Fruit fly (Drosophila melanogaster) whole organism, embryonic: Measurements from ENCODE around the gene CG5861.
A peak's percentile ranks its signal among the peaks of the same experiment; 100 is the strongest.

ENCODE experiments used
- Aef1 ChIP-seq: fragments of 200-800 bp; sonication (Bioruptor generic); IDR thresholded peaks from 3 replicates; pipeline ENCODE4 v1.3.6; 2022; ENCODE audit warnings: missing biosample characterization, missing genetic modification characterization
- BtbVII ChIP-seq: fragments of 200-800 bp; sonication (Bioruptor generic); optimal IDR thresholded peaks from 3 replicates; lab custom pipeline; 2017; ENCODE audit warnings: missing biosample characterization, mild to moderate bottlenecking, missing genetic modification characterization
- CG10274 ChIP-seq: fragments of 200-800 bp; sonication (Bioruptor generic); optimal IDR thresholded peaks from 3 replicates; lab custom pipeline; 2017; ENCODE audit warnings: missing biosample characterization, mild to moderate bottlenecking, missing genetic modification characterization
- CG10366 ChIP-seq: fragments of 200-800 bp; sonication (Bioruptor generic); IDR thresholded peaks from 2 replicates; pipeline ENCODE4 v1.3.6; 2022; ENCODE audit warnings: missing biosample characterization, missing genetic modification characterization
- CG11504 ChIP-seq: fragments of 200-800 bp; sonication (Bioruptor generic); optimal IDR thresholded peaks from 3 replicates; lab custom pipeline; 2019; ENCODE audit warnings: missing biosample characterization, mild to moderate bottlenecking, missing genetic modification characterization, moderate library complexity
- CG11695 ChIP-seq: fragments of 200-800 bp; sonication (Bioruptor generic); IDR thresholded peaks from 3 replicates; pipeline ENCODE4 v1.3.6; 2022; ENCODE audit warnings: missing biosample characterization, missing genetic modification characterization
- CG12236 ChIP-seq: fragments of 200-800 bp; sonication (Bioruptor generic); optimal IDR thresholded peaks from 2 replicates; lab custom pipeline; 2016; ENCODE audit warnings: missing biosample characterization, missing genetic modification characterization
- CG12391 ChIP-seq: fragments of 200-800 bp; sonication (Bioruptor generic); optimal IDR thresholded peaks from 3 replicates; lab custom pipeline; 2018; ENCODE audit warnings: missing biosample characterization, mild to moderate bottlenecking, missing genetic modification characterization, moderate library complexity
- CG13775 ChIP-seq: fragments of 200-800 bp; sonication (Bioruptor generic); optimal IDR thresholded peaks from 3 replicates; lab custom pipeline; 2017; ENCODE audit warnings: missing biosample characterization, mild to moderate bottlenecking, missing genetic modification characterization
- CG17359 ChIP-seq: fragments of 200-800 bp; sonication (Bioruptor generic); optimal IDR thresholded peaks from 3 replicates; lab custom pipeline; 2018; ENCODE audit warnings: missing biosample characterization, mild to moderate bottlenecking, missing genetic modification characterization, moderate library complexity
- CG17361 ChIP-seq: fragments of 200-800 bp; sonication (Bioruptor generic); IDR thresholded peaks from 3 replicates; pipeline ENCODE4 v1.3.6; 2022; ENCODE audit warnings: missing biosample characterization, missing genetic modification characterization
- CG18011 ChIP-seq: fragments of 200-800 bp; sonication (Bioruptor generic); optimal IDR thresholded peaks from 2 replicates; lab custom pipeline; 2017; ENCODE audit warnings: missing biosample characterization, missing genetic modification characterization, mild to moderate bottlenecking, moderate library complexity, missing genotype
- CG42726 ChIP-seq: fragments of 200-800 bp; sonication (Bioruptor generic); IDR thresholded peaks from 2 replicates; pipeline ENCODE4 v1.3.6; 2022; ENCODE audit warnings: missing biosample characterization, missing genetic modification characterization; ENCODE audit not compliant: partially characterized antibody
- CG4282 ChIP-seq: fragments of 200-800 bp; sonication (Bioruptor generic); optimal IDR thresholded peaks from 2 replicates; lab custom pipeline; 2016; ENCODE audit warnings: missing biosample characterization, missing genetic modification characterization
- CG7372 ChIP-seq: fragments of 200-800 bp; sonication (Bioruptor generic); IDR thresholded peaks from 2 replicates; pipeline ENCODE4 v1.3.6; 2022; ENCODE audit warnings: missing biosample characterization, missing genetic modification characterization
- CG7839 ChIP-seq: fragments of 200-800 bp; sonication (Bioruptor generic); optimal IDR thresholded peaks from 3 replicates; lab custom pipeline; 2018; ENCODE audit warnings: missing biosample characterization, mild to moderate bottlenecking, missing genetic modification characterization, moderate library complexity
- CG9437 ChIP-seq: fragments of 200-800 bp; sonication (Bioruptor generic); optimal IDR thresholded peaks from 2 replicates; lab custom pipeline; 2018; ENCODE audit warnings: missing biosample characterization, mild to moderate bottlenecking, missing genetic modification characterization
- E2f1 ChIP-seq: fragments of 200-800 bp; sonication (Bioruptor generic); IDR thresholded peaks from 2 replicates; pipeline ENCODE4 v1.3.6; 2022; ENCODE audit warnings: missing biosample characterization, missing genetic modification characterization
- Elba2 ChIP-seq: fragments of 200-800 bp; sonication (Bioruptor generic); optimal IDR thresholded peaks from 3 replicates; lab custom pipeline; 2016; ENCODE audit warnings: missing biosample characterization, missing genetic modification characterization
- Gsc ChIP-seq: fragments of 200-800 bp; sonication (Bioruptor generic); IDR thresholded peaks from 2 replicates; pipeline ENCODE4 v1.3.6; 2022; ENCODE audit warnings: missing biosample characterization, missing genetic modification characterization
- Hr39 ChIP-seq: fragments of >200 bp; optimal IDR thresholded peaks from 2 replicates; lab custom pipeline; 2017
- Hsf ChIP-seq: fragments of 200-800 bp; sonication (Bioruptor generic); optimal IDR thresholded peaks from 3 replicates; lab custom pipeline; 2016; ENCODE audit warnings: missing biosample characterization, missing genetic modification characterization
- Lhr ChIP-seq: fragments of 200-800 bp; sonication (Bioruptor generic); optimal IDR thresholded peaks from 3 replicates; lab custom pipeline; 2017; ENCODE audit warnings: mild to moderate bottlenecking, missing biosample characterization, missing genetic modification reagents, missing genetic modification characterization
- Meics ChIP-seq: fragments of 200-800 bp; sonication (Bioruptor generic); optimal IDR thresholded peaks from 2 replicates; lab custom pipeline; 2017; ENCODE audit warnings: missing biosample characterization, mild to moderate bottlenecking, missing genetic modification characterization
- Mrtf ChIP-seq: fragments of 200-800 bp; sonication (Bioruptor generic); IDR thresholded peaks from 3 replicates; pipeline ENCODE4 v1.3.6; 2022; ENCODE audit warnings: missing biosample characterization, missing genetic modification characterization
- Myb ChIP-seq: fragments of 200-800 bp; sonication (Bioruptor generic); optimal IDR thresholded peaks from 2 replicates; lab custom pipeline; 2016; ENCODE audit warnings: missing biosample characterization, missing genetic modification characterization
- Sox100B ChIP-seq: fragments of 200-800 bp; sonication (Bioruptor generic); optimal IDR thresholded peaks from 3 replicates; lab custom pipeline; 2018; ENCODE audit warnings: missing biosample characterization, mild to moderate bottlenecking, missing genetic modification characterization
- Stat92E ChIP-seq, 3 experiments: fragments of >200 bp in 2 of 3; fragments of 200-800 bp in 1 of 3; sonication (Bioruptor generic) in 1 of 3; optimal IDR thresholded peaks; 2 replicates each; lab custom pipeline; 2017 to 2019; ENCODE audit warnings: missing biosample characterization in 3 of 3, missing genetic modification characterization in 3 of 3, mild to moderate bottlenecking in 1 of 3, moderate library complexity in 1 of 3
- bcd ChIP-seq: fragments of 200-800 bp; sonication (Bioruptor generic); optimal IDR thresholded peaks from 2 replicates; lab custom pipeline; 2017; ENCODE audit warnings: missing biosample characterization, mild to moderate bottlenecking, missing genetic modification characterization
- bsh ChIP-seq, 2 experiments: fragments of 200-800 bp; sonication (Bioruptor generic); optimal IDR thresholded peaks; 2 replicates each; lab custom pipeline; 2017 to 2018; ENCODE audit warnings: mild to moderate bottlenecking in 2 of 2, missing biosample characterization in 2 of 2, missing genetic modification characterization in 2 of 2, moderate library complexity in 1 of 2
- caup ChIP-seq: fragments of 200-800 bp; sonication (Bioruptor generic); optimal IDR thresholded peaks from 3 replicates; lab custom pipeline; 2017; ENCODE audit warnings: missing biosample characterization, mild to moderate bottlenecking, missing genetic modification characterization, moderate library complexity; ENCODE audit not compliant: severe bottlenecking
- cg ChIP-seq: fragments of 200-800 bp; sonication (Bioruptor generic); optimal IDR thresholded peaks from 3 replicates; lab custom pipeline; 2019; ENCODE audit warnings: missing biosample characterization, mild to moderate bottlenecking, missing genetic modification characterization, moderate library complexity
- ci ChIP-seq: fragments of 200-800 bp; sonication (Bioruptor generic); IDR thresholded peaks from 3 replicates; pipeline ENCODE4 v1.3.6; 2022; ENCODE audit warnings: missing biosample characterization, missing genetic modification characterization
- corto ChIP-seq: fragments of 200-800 bp; sonication (Bioruptor generic); optimal IDR thresholded peaks from 2 replicates; lab custom pipeline; 2016; ENCODE audit warnings: missing biosample characterization, mild to moderate bottlenecking, missing genetic modification characterization, moderate library complexity
- danr ChIP-seq: fragments of 200-800 bp; sonication (Bioruptor generic); IDR thresholded peaks from 2 replicates; pipeline ENCODE4 v1.3.6; 2022; ENCODE audit warnings: missing biosample characterization, missing genetic modification characterization
- dpn ChIP-seq, 2 experiments: fragments of 200-800 bp; sonication (Bioruptor generic); optimal IDR thresholded peaks; 3 replicates each; lab custom pipeline; 2016; ENCODE audit warnings: missing biosample characterization in 2 of 2, missing genetic modification characterization in 2 of 2
- eve ChIP-seq, 2 experiments: fragments of >200 bp; optimal IDR thresholded peaks; 2 replicates each; lab custom pipeline; 2017; ENCODE audit warnings: missing biosample characterization in 2 of 2, missing genetic modification characterization in 2 of 2
- grau ChIP-seq: fragments of 200-800 bp; optimal IDR thresholded peaks from 3 replicates; lab custom pipeline; 2019; ENCODE audit warnings: missing biosample characterization, mild to moderate bottlenecking, missing genetic modification characterization, moderate library complexity
- hb ChIP-seq: fragments of 200-800 bp; sonication (Bioruptor generic); IDR thresholded peaks from 3 replicates; pipeline ENCODE4 v1.3.6; 2022; ENCODE audit warnings: missing biosample characterization, missing genetic modification characterization; ENCODE audit not compliant: partially characterized antibody
- jumu ChIP-seq: fragments of 200-800 bp; sonication (Bioruptor generic); optimal IDR thresholded peaks from 3 replicates; lab custom pipeline; 2016; ENCODE audit warnings: missing biosample characterization, missing genetic modification characterization
- klu ChIP-seq: fragments of 200-800 bp; sonication (Bioruptor generic); IDR thresholded peaks from 2 replicates; pipeline ENCODE4 v1.3.6; 2022; ENCODE audit warnings: missing biosample characterization, missing genetic modification characterization
- lilli ChIP-seq: fragments of 200-800 bp; sonication (Bioruptor generic); optimal IDR thresholded peaks from 3 replicates; lab custom pipeline; 2016; ENCODE audit warnings: missing biosample characterization, missing genetic modification characterization
- luna ChIP-seq: fragments of 200-800 bp; sonication (Bioruptor generic); optimal IDR thresholded peaks from 2 replicates; lab custom pipeline; 2016; ENCODE audit warnings: missing biosample characterization, missing genetic modification characterization
- pb ChIP-seq: fragments of 200-800 bp; sonication (Bioruptor generic); optimal IDR thresholded peaks from 3 replicates; lab custom pipeline; 2016; ENCODE audit warnings: missing biosample characterization, missing genetic modification characterization
- phol ChIP-seq: fragments of 200-800 bp; sonication (Bioruptor generic); optimal IDR thresholded peaks from 3 replicates; lab custom pipeline; 2018; ENCODE audit warnings: missing biosample characterization, mild to moderate bottlenecking, missing genetic modification characterization, moderate library complexity
- tap ChIP-seq: fragments of 200-800 bp; optimal IDR thresholded peaks from 3 replicates; lab custom pipeline; 2019; ENCODE audit warnings: missing biosample characterization, mild to moderate bottlenecking, missing genetic modification characterization, moderate library complexity
- tll ChIP-seq, 2 experiments: fragments of 200-800 bp in 1 of 2; fragments of >200 bp in 1 of 2; sonication (Bioruptor generic) in 1 of 2; optimal IDR thresholded peaks; 2 replicates each; lab custom pipeline; 2017 to 2019; ENCODE audit warnings: missing biosample characterization in 2 of 2, missing genetic modification characterization in 2 of 2, mild to moderate bottlenecking in 1 of 2, moderate library complexity in 1 of 2
- unpg ChIP-seq: fragments of 200-800 bp; sonication (Bioruptor generic); optimal IDR thresholded peaks from 3 replicates; lab custom pipeline; 2018; ENCODE audit warnings: missing biosample characterization, mild to moderate bottlenecking, missing genetic modification characterization, moderate library complexity
- vfl ChIP-seq: fragments of 200-800 bp; sonication (Bioruptor generic); optimal IDR thresholded peaks from 2 replicates; lab custom pipeline; 2016; ENCODE audit warnings: missing biosample characterization, missing genetic modification characterization

Gene CG5861

DNA sequence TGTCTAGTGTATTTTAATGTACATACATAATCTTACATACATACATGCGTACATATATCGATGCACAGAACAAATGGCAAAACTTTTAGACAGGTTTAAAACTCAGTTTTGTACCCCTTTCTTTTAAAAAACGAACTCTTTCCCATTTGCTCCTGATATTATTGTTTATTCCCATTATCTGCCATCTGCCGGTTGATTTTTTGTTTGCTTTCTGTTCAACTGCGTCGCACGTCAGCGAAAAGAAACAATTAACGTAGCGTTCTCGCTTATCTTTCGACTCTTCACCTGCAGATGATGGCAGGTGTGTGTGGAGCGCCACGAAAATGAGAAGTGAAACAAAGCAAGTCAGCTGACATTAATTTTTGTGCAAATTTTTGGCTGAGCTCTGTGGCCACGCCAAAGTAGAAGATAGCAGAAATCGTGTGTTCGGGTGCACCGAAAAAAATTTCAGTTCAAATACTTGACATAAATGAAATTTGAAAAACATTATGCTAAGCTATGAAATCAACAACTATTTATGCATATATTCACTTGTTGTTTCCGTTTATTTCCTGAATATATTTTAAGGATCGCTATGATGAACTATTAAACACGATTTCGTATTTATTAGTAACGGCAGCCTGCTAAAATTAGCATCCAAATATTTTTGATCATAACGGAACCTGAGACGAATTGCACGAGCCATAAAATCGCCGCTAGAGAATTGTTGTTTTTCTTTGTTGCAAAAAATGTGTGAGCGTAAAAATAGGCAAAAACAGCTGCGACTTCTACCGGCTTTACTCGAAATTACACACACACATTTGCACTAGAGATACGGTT is 36.2 kb downstream of the CG5861 start (continued):
- TF ChIP-seq CG7839 (tag; lab: Kevin White, UChicago), result peak; percentile 33
- peak; percentile 17 for TF ChIP-seq CG9437 (GFP tag; lab: Kevin White, UChicago)
- TF ChIP-seq bcd, result peak; percentile 46
- no peak for TF ChIP-seq klu (GFP tag; lab: Robert Waterston, UW)
- TF ChIP-seq Aef1, result no peak
- peak in 1 of 2 experiments; percentile 13 for TF ChIP-seq bsh (GFP tag; optimal IDR thresholded peaks at IDR 0.05; lab: Kevin White, UChicago)
- TF ChIP-seq tap, result no peak
- TF ChIP-seq CG17361 (GFP tag; lab: Robert Waterston, UW), result no peak
- peak; percentile 36 for TF ChIP-seq Hsf (GFP tag; lab: Kevin White, UChicago)
- peak; percentile 63 for TF ChIP-seq CG13775 (GFP tag; lab: Kevin White, UChicago)
- TF ChIP-seq CG12391, result peak; percentile 35
- no peak for TF ChIP-seq Lhr (GFP tag; lab: Kevin White, UChicago)
- TF ChIP-seq vfl (GFP tag; lab: Kevin White, UChicago), result no peak
- no peak for TF ChIP-seq pb (GFP tag; lab: Kevin White, UChicago)
- TF ChIP-seq ci, result no peak
- no peak for TF ChIP-seq CG10366
- TF ChIP-seq cg, result no peak
- TF ChIP-seq Sox100B (GFP tag; lab: Kevin White, UChicago), result peak; percentile 37
- peak; percentile 1 for TF ChIP-seq caup (GFP tag; lab: Kevin White, UChicago)
- no peak for TF ChIP-seq Stat92E (GFP tag; optimal IDR thresholded peaks at IDR 0.05; lab: Kevin White, UChicago)
- no peak for TF ChIP-seq CG10274
- peak; percentile 15 for TF ChIP-seq unpg (GFP tag; lab: Kevin White, UChicago)
- TF ChIP-seq grau (tag; lab: Kevin White, UChicago), result peak; percentile 22
- TF ChIP-seq hb, result no peak
- no peak for TF ChIP-seq CG11695 (GFP tag; lab: Robert Waterston, UW)
- peak in 1 of 2 experiments; percentile 46 for TF ChIP-seq tll (GFP tag; optimal IDR thresholded peaks at IDR 0.05; lab: Kevin White, UChicago)
- no peak for TF ChIP-seq Hr39 (lab: Kevin White, UChicago)
- no peak for TF ChIP-seq Mrtf
- TF ChIP-seq BtbVII (GFP tag; lab: Kevin White, UChicago), result peak; percentile 2
- TF ChIP-seq CG42726 (GFP tag; lab: Robert Waterston, UW), result no peak
- TF ChIP-seq dpn (GFP tag; optimal IDR thresholded peaks at IDR 0.05; lab: Kevin White, UChicago), result peak in 1 of 2 experiments; percentile 13
- TF ChIP-seq Gsc (GFP tag; lab: Robert Waterston, UW), result no peak
- TF ChIP-seq danr, result no peak
- TF ChIP-seq phol (tag; lab: Kevin White, UChicago), result peak; percentile 25
- no peak for TF ChIP-seq jumu (GFP tag; lab: Kevin White, UChicago)
- TF ChIP-seq CG4282 (GFP tag; lab: Kevin White, UChicago), result no peak
- TF ChIP-seq CG12236 (GFP tag; lab: Kevin White, UChicago), result no peak
- peak in 1 of 2 experiments; percentile 48 for TF ChIP-seq eve (GFP tag; optimal IDR thresholded peaks at IDR 0.05; lab: Kevin White, UChicago)
- TF ChIP-seq CG7372 (GFP tag; lab: Robert Waterston, UW), result no peak
- peak; percentile 4 for TF ChIP-seq Myb (GFP tag; lab: Kevin White, UChicago)
- no peak for TF ChIP-seq luna
- peak; percentile 53 for TF ChIP-seq Meics (GFP tag; lab: Kevin White, UChicago)
- TF ChIP-seq corto (GFP tag; lab: Kevin White, UChicago), result peak; percentile 45
- TF ChIP-seq CG18011 (GFP tag; lab: Kevin White, UChicago), result peak; percentile 16
- TF ChIP-seq CG17359 (tag; lab: Kevin White, UChicago), result peak; percentile 13
- TF ChIP-seq Elba2 (GFP tag; lab: Kevin White, UChicago), result no peak
- no peak for TF ChIP-seq lilli (GFP tag; lab: Kevin White, UChicago)
- TF ChIP-seq E2f1 (GFP tag; lab: Robert Waterston, UW), result no peak
- TF ChIP-seq CG11504 (tag; lab: Kevin White, UChicago), result peak; percentile 43
